Worm (Caenorhabditis elegans) whole organism, midembryonic: Measurements from ENCODE around the gene nhr-35.

Source experiments
- cog-1 ChIP-seq: sonication (generic microtip); optimal IDR thresholded peaks from 2 replicates; lab custom pipeline; 2016; ENCODE audit warnings: missing genetic modification characterization, missing compliant biosample characterization
- flt-1 ChIP-seq: fragments of 200-800 bp; sonication (Bioruptor generic); IDR thresholded peaks from 2 replicates; pipeline ENCODE4 v1.3.6; 2022; ENCODE audit warnings: missing genetic modification characterization, missing compliant biosample characterization
- klf-2 ChIP-seq: fragments of 200-800 bp; sonication (Bioruptor generic); conservative IDR thresholded peaks from 2 replicates; pipeline ENCODE4 v1.3.6; 2022; ENCODE audit warnings: missing genetic modification reagents, missing genetic modification characterization, missing compliant biosample characterization
- med-1 ChIP-seq: sonication (generic microtip); optimal IDR thresholded peaks from 2 replicates; lab custom pipeline; 2017; ENCODE audit warnings: missing genetic modification characterization, mild to moderate bottlenecking, missing compliant biosample characterization, antibody characterized with exemption, missing genetic modification reagents; ENCODE audit not compliant: insufficient read depth
- ref-1 ChIP-seq: fragments of 200-800 bp; sonication (Bioruptor generic); conservative IDR thresholded peaks from 2 replicates; pipeline ENCODE4 v1.3.6; 2022; ENCODE audit warnings: missing genetic modification reagents, missing genetic modification characterization, missing compliant biosample characterization
- tab-1 ChIP-seq: fragments of 200-800 bp; sonication (Bioruptor generic); IDR thresholded peaks from 2 replicates; pipeline ENCODE4 v1.3.6; 2022; ENCODE audit warnings: missing genetic modification characterization, missing compliant biosample characterization
- ztf-29 ChIP-seq: fragments of 200-800 bp; sonication (Bioruptor generic); IDR thresholded peaks from 2 replicates; pipeline ENCODE4 v1.3.6; 2022; ENCODE audit warnings: missing genetic modification reagents, missing genetic modification characterization, missing compliant biosample characterization

ce11 chrX:4495814-4496567 lies 36.5 kb upstream of the nhr-35 start:
- TF ChIP-seq tab-1: no peak
- TF ChIP-seq med-1 (GFP tag; lab: Kevin White, UChicago): no peak
- TF ChIP-seq flt-1 (GFP tag; lab: Robert Waterston, UW): no peak
- TF ChIP-seq klf-2 (GFP tag; lab: Robert Waterston, UW): no peak
- TF ChIP-seq cog-1 (tag; lab: Kevin White, UChicago): no peak
- TF ChIP-seq ztf-29 (GFP tag; lab: Robert Waterston, UW): no peak
- no peak for TF ChIP-seq ref-1 (GFP tag; lab: Robert Waterston, UW)
